Worm (Caenorhabditis elegans) whole organism, L1 larva: ENCODE results near the gene uig-1.

Source experiments
- ces-1 ChIP-seq: fragments of 150-350 bp; optimal IDR thresholded peaks from 2 replicates; lab custom pipeline; 2014; ENCODE audit warnings: missing biosample characterization, missing genetic modification reagents, missing genetic modification characterization
- lir-3 ChIP-seq: sonication (generic microtip); optimal IDR thresholded peaks from 2 replicates; lab custom pipeline; 2016; ENCODE audit warnings: mild to moderate bottlenecking, missing genetic modification characterization, moderate library complexity, missing compliant biosample characterization; ENCODE audit not compliant: poor library complexity
- nhr-12 ChIP-seq: sonication (generic microtip); optimal IDR thresholded peaks from 2 replicates; lab custom pipeline; 2017; ENCODE audit warnings: missing biosample characterization, missing genetic modification characterization
- pqm-1 ChIP-seq: sonication (generic microtip); optimal IDR thresholded peaks from 3 replicates; lab custom pipeline; 2017; ENCODE audit warnings: missing biosample characterization, missing genetic modification characterization
- rnt-1 ChIP-seq: sonication (generic microtip); optimal IDR thresholded peaks from 2 replicates; lab custom pipeline; 2016; ENCODE audit warnings: mild to moderate bottlenecking, missing genetic modification characterization, moderate library complexity, missing compliant biosample characterization
- snpc-4 ChIP-seq: fragments of 150-350 bp; optimal IDR thresholded peaks from 2 replicates; lab custom pipeline; 2014; ENCODE audit warnings: missing biosample characterization, missing genetic modification characterization
- unc-130 ChIP-seq: fragments of 150-350 bp; optimal IDR thresholded peaks from 2 replicates; lab custom pipeline; 2017; ENCODE audit warnings: missing biosample characterization, missing genetic modification characterization, inconsistent platforms
- unc-62 ChIP-seq: fragments of 150-350 bp; optimal IDR thresholded peaks from 2 replicates; lab custom pipeline; 2014; ENCODE audit warnings: missing biosample characterization, missing genetic modification reagents, missing genetic modification characterization
- zag-1 ChIP-seq: fragments of 150-350 bp; optimal IDR thresholded peaks from 2 replicates; lab custom pipeline; 2014; ENCODE audit warnings: missing biosample characterization, missing genetic modification characterization

- TF ChIP-seq lir-3 (tag; lab: Kevin White, UChicago), result no peak
- TF ChIP-seq unc-130, result no peak
- TF ChIP-seq nhr-12 (tag; lab: Kevin White, UChicago), result no peak
- TF ChIP-seq snpc-4 (tag; lab: Kevin White, UChicago), result no peak
- TF ChIP-seq unc-62 (GFP tag; lab: Kevin White, UChicago), result no peak
- no peak for TF ChIP-seq ces-1
- no peak for TF ChIP-seq pqm-1 (tag; lab: Kevin White, UChicago)
- TF ChIP-seq zag-1 (tag; lab: Kevin White, UChicago), result no peak
- no peak for TF ChIP-seq rnt-1
Measured at ce11 chrV:13317911-13318502, 22.2 kb upstream of the uig-1 start, which contains the start of the genes col-161 and srh-18.
